Fruit fly (Drosophila melanogaster) whole organism, embryonic: ENCODE measurements around the gene peb.

Source experiments
- Asciz ChIP-seq: fragments of 200-800 bp; sonication (Bioruptor generic); optimal IDR thresholded peaks from 2 replicates; lab custom pipeline; 2017; ENCODE audit warnings: missing biosample characterization, mild to moderate bottlenecking, missing genetic modification characterization, missing genetic modification reagents
- CG10366 ChIP-seq: fragments of 200-800 bp; sonication (Bioruptor generic); IDR thresholded peaks from 2 replicates; pipeline ENCODE4 v1.3.6; 2022; ENCODE audit warnings: missing biosample characterization, missing genetic modification characterization
- CG10543 ChIP-seq: fragments of 200-800 bp; sonication (Bioruptor generic); optimal IDR thresholded peaks from 3 replicates; lab custom pipeline; 2017; ENCODE audit warnings: missing biosample characterization, mild to moderate bottlenecking, missing genetic modification characterization, moderate library complexity
- CG10565 ChIP-seq: fragments of 200-800 bp; sonication (Bioruptor generic); optimal IDR thresholded peaks from 3 replicates; lab custom pipeline; 2016; ENCODE audit warnings: missing biosample characterization, mild to moderate bottlenecking, missing genetic modification characterization
- CG10979 ChIP-seq: fragments of 200-800 bp; sonication (Bioruptor generic); optimal IDR thresholded peaks from 2 replicates; lab custom pipeline; 2018; ENCODE audit warnings: missing biosample characterization, mild to moderate bottlenecking, missing genetic modification characterization, moderate library complexity
- CG11247 ChIP-seq: fragments of 200-800 bp; sonication (Bioruptor generic); IDR thresholded peaks from 2 replicates; pipeline ENCODE4 v1.3.6; 2022; ENCODE audit warnings: missing biosample characterization, missing genetic modification characterization
- CG13424 ChIP-seq: fragments of 200-800 bp; sonication (Bioruptor generic); optimal IDR thresholded peaks from 2 replicates; lab custom pipeline; 2019; ENCODE audit warnings: missing biosample characterization, mild to moderate bottlenecking, missing genetic modification characterization, moderate library complexity
- CG14441 ChIP-seq: fragments of 200-800 bp; sonication (Bioruptor generic); IDR thresholded peaks from 2 replicates; pipeline ENCODE4 v1.3.6; 2022; ENCODE audit warnings: missing biosample characterization, missing genetic modification characterization
- CG14965 ChIP-seq: fragments of 200-800 bp; sonication (Bioruptor generic); optimal IDR thresholded peaks from 2 replicates; lab custom pipeline; 2016; ENCODE audit warnings: missing biosample characterization, missing genetic modification characterization, borderline replicate concordance
- CG15601 ChIP-seq: fragments of 200-800 bp; sonication (Bioruptor generic); optimal IDR thresholded peaks from 3 replicates; lab custom pipeline; 2019; ENCODE audit warnings: missing biosample characterization, mild to moderate bottlenecking, missing genetic modification characterization, moderate library complexity
- CG18476 ChIP-seq: fragments of 200-800 bp; sonication (Bioruptor generic); optimal IDR thresholded peaks from 2 replicates; lab custom pipeline; 2016; ENCODE audit warnings: missing biosample characterization, mild to moderate bottlenecking, missing genetic modification characterization
- CG4328 ChIP-seq: fragments of 200-800 bp; sonication (Bioruptor generic); optimal IDR thresholded peaks from 3 replicates; lab custom pipeline; 2017; ENCODE audit warnings: missing biosample characterization, missing genetic modification reagents, missing genetic modification characterization
- CG4360 ChIP-seq: fragments of 200-800 bp; sonication (Bioruptor generic); IDR thresholded peaks from 2 replicates; pipeline ENCODE4 v1.3.6; 2022; ENCODE audit warnings: missing biosample characterization, missing genetic modification characterization
- CG6175 ChIP-seq: fragments of 200-800 bp; sonication (Bioruptor generic); IDR thresholded peaks from 3 replicates; pipeline ENCODE4 v1.3.6; 2022; ENCODE audit warnings: missing biosample characterization, missing genetic modification characterization
- CG6791 ChIP-seq: fragments of 200-800 bp; sonication (Bioruptor generic); IDR thresholded peaks from 3 replicates; pipeline ENCODE4 v1.3.6; 2022; ENCODE audit warnings: missing biosample characterization, missing genetic modification characterization; ENCODE audit not compliant: partially characterized antibody
- CG7372 ChIP-seq: fragments of 200-800 bp; sonication (Bioruptor generic); IDR thresholded peaks from 2 replicates; pipeline ENCODE4 v1.3.6; 2022; ENCODE audit warnings: missing biosample characterization, missing genetic modification characterization
- CG8478 ChIP-seq: fragments of >200 bp; optimal IDR thresholded peaks from 2 replicates; lab custom pipeline; 2018
- Chrac-16 ChIP-seq: fragments of 200-800 bp; sonication (Bioruptor generic); optimal IDR thresholded peaks from 3 replicates; lab custom pipeline; 2016; ENCODE audit warnings: missing biosample characterization, missing genetic modification characterization
- Dp ChIP-seq: fragments of 200-800 bp; sonication (Bioruptor generic); optimal IDR thresholded peaks from 2 replicates; lab custom pipeline; 2018; ENCODE audit warnings: missing biosample characterization, mild to moderate bottlenecking, missing genetic modification characterization, moderate library complexity
- E2f2 ChIP-seq: fragments of 200-800 bp; sonication (Bioruptor generic); IDR thresholded peaks from 2 replicates; pipeline ENCODE4 v1.3.6; 2022; ENCODE audit warnings: missing biosample characterization, missing genetic modification characterization
- Gug ChIP-seq: fragments of 200-800 bp; sonication (Bioruptor generic); IDR thresholded peaks from 4 replicates; pipeline ENCODE4 v1.3.6; 2022; ENCODE audit warnings: missing biosample characterization, missing genetic modification characterization
- H2.0 ChIP-seq: fragments of 200-800 bp; sonication (Bioruptor generic); IDR thresholded peaks from 2 replicates; pipeline ENCODE4 v1.3.6; 2022; ENCODE audit warnings: missing biosample characterization, missing genetic modification characterization
- Hey ChIP-seq: fragments of 200-800 bp; sonication (Bioruptor generic); optimal IDR thresholded peaks from 3 replicates; lab custom pipeline; 2018; ENCODE audit warnings: missing biosample characterization, mild to moderate bottlenecking, missing genetic modification characterization
- Hr39 ChIP-seq: fragments of >200 bp; optimal IDR thresholded peaks from 2 replicates; lab custom pipeline; 2017
- Hr78 ChIP-seq, 2 experiments: fragments of 200-800 bp in 1 of 2; fragments of >200 bp in 1 of 2; sonication (Bioruptor generic) in 1 of 2; optimal IDR thresholded peaks; 2 replicates each; lab custom pipeline; 2017 to 2019; ENCODE audit warnings: missing biosample characterization in 2 of 2, missing genetic modification characterization in 2 of 2, mild to moderate bottlenecking in 1 of 2, moderate library complexity in 1 of 2
- Jarid2 ChIP-seq: fragments of 200-800 bp; sonication (Bioruptor generic); optimal IDR thresholded peaks from 3 replicates; lab custom pipeline; 2017; ENCODE audit warnings: mild to moderate bottlenecking, missing biosample characterization, missing genetic modification reagents, missing genetic modification characterization
- Neu2 ChIP-seq: fragments of 200-800 bp; sonication (Bioruptor generic); optimal IDR thresholded peaks from 3 replicates; lab custom pipeline; 2016; ENCODE audit warnings: missing biosample characterization, missing genetic modification characterization, borderline replicate concordance
- Opbp ChIP-seq: fragments of 200-800 bp; sonication (Bioruptor generic); IDR thresholded peaks from 3 replicates; pipeline ENCODE4 v1.3.6; 2022; ENCODE audit warnings: missing biosample characterization, missing genetic modification characterization; ENCODE audit not compliant: partially characterized antibody
- Trl ChIP-seq, 3 experiments: fragments of >200 bp in 2 of 3; fragments of 200-800 bp in 1 of 3; sonication (Bioruptor generic) in 1 of 3; optimal IDR thresholded peaks; 2 replicates in 1 of 3; 3 replicates in 2 of 3; lab custom pipeline; 2016 to 2017; ENCODE audit warnings: missing biosample characterization in 1 of 3, missing genetic modification characterization in 1 of 3
- ab ChIP-seq: fragments of 200-800 bp; sonication (Bioruptor generic); optimal IDR thresholded peaks from 2 replicates; lab custom pipeline; 2016; ENCODE audit warnings: missing biosample characterization, missing genetic modification characterization
- cas ChIP-seq: fragments of 200-800 bp; sonication (Bioruptor generic); IDR thresholded peaks from 2 replicates; pipeline ENCODE4 v1.3.6; 2022; ENCODE audit warnings: missing biosample characterization, missing genetic modification characterization
- chinmo ChIP-seq: fragments of 200-800 bp; sonication (Bioruptor generic); IDR thresholded peaks from 4 replicates; pipeline ENCODE4 v1.3.6; 2022; ENCODE audit warnings: missing biosample characterization, missing genetic modification characterization; ENCODE audit not compliant: partially characterized antibody
- croc ChIP-seq: fragments of 200-800 bp; sonication (Bioruptor generic); conservative IDR thresholded peaks from 3 replicates; pipeline ENCODE4 v1.3.6; 2022; ENCODE audit warnings: missing biosample characterization, missing genetic modification characterization
- emc ChIP-seq: fragments of 200-800 bp; sonication (Bioruptor generic); optimal IDR thresholded peaks from 2 replicates; lab custom pipeline; 2016; ENCODE audit warnings: missing biosample characterization, missing genetic modification characterization
- exex ChIP-seq: fragments of 200-800 bp; sonication (Bioruptor generic); optimal IDR thresholded peaks from 4 replicates; lab custom pipeline; 2018; ENCODE audit warnings: missing biosample characterization, mild to moderate bottlenecking, missing genetic modification characterization, moderate library complexity
- gce ChIP-seq: fragments of 200-800 bp; sonication (Bioruptor generic); IDR thresholded peaks from 3 replicates; pipeline ENCODE4 v1.3.6; 2022; ENCODE audit warnings: missing biosample characterization, missing genetic modification characterization
- gcm2 ChIP-seq: fragments of 200-800 bp; sonication (Bioruptor generic); optimal IDR thresholded peaks from 2 replicates; lab custom pipeline; 2016; ENCODE audit warnings: missing biosample characterization, missing genetic modification characterization
- grn ChIP-seq: fragments of 200-800 bp; sonication (Bioruptor generic); optimal IDR thresholded peaks from 3 replicates; lab custom pipeline; 2017; ENCODE audit warnings: missing biosample characterization, missing genetic modification characterization
- nerfin-1 ChIP-seq: fragments of 200-800 bp; sonication (Bioruptor generic); optimal IDR thresholded peaks from 3 replicates; lab custom pipeline; 2019; ENCODE audit warnings: missing biosample characterization, mild to moderate bottlenecking, missing genetic modification characterization, moderate library complexity
- oc ChIP-seq: fragments of 200-800 bp; sonication (Bioruptor generic); optimal IDR thresholded peaks from 2 replicates; lab custom pipeline; 2018; ENCODE audit warnings: missing biosample characterization, mild to moderate bottlenecking, missing genetic modification characterization, moderate library complexity
- odd ChIP-seq: fragments of 200-800 bp; sonication (Bioruptor generic); optimal IDR thresholded peaks from 2 replicates; lab custom pipeline; 2017; ENCODE audit warnings: missing biosample characterization, mild to moderate bottlenecking, missing genetic modification characterization
- scrt ChIP-seq: fragments of 200-800 bp; sonication (Bioruptor generic); optimal IDR thresholded peaks from 2 replicates; lab custom pipeline; 2018; ENCODE audit warnings: missing biosample characterization, mild to moderate bottlenecking, missing genetic modification characterization, moderate library complexity
- sens ChIP-seq: fragments of 200-800 bp; sonication (Bioruptor generic); peaks from one replicate; lab custom pipeline; 2016; ENCODE audit warnings: missing biosample characterization, missing genetic modification characterization
- so ChIP-seq: fragments of 200-800 bp; sonication (Bioruptor generic); IDR thresholded peaks from 3 replicates; pipeline ENCODE4 v1.3.6; 2022; ENCODE audit warnings: missing biosample characterization, missing genetic modification characterization
- sob ChIP-seq: fragments of 200-800 bp; sonication (Bioruptor generic); IDR thresholded peaks from 2 replicates; pipeline ENCODE4 v1.3.6; 2022; ENCODE audit warnings: missing biosample characterization, missing genetic modification characterization
- tna ChIP-seq: fragments of 200-800 bp; sonication (Bioruptor generic); IDR thresholded peaks from 2 replicates; pipeline ENCODE4 v1.3.6; 2022; ENCODE audit warnings: missing biosample characterization, missing genetic modification characterization; ENCODE audit not compliant: partially characterized antibody
- trem ChIP-seq: fragments of 200-800 bp; optimal IDR thresholded peaks from 3 replicates; lab custom pipeline; 2019; ENCODE audit warnings: missing biosample characterization, mild to moderate bottlenecking, missing genetic modification characterization, moderate library complexity
- twi ChIP-seq: fragments of 200-800 bp; optimal IDR thresholded peaks from 2 replicates; lab custom pipeline; 2019; ENCODE audit warnings: missing biosample characterization, mild to moderate bottlenecking, missing genetic modification characterization, moderate library complexity
- zen ChIP-seq: fragments of 200-800 bp; sonication (Bioruptor generic); optimal IDR thresholded peaks from 3 replicates; lab custom pipeline; 2018; ENCODE audit warnings: missing biosample characterization, mild to moderate bottlenecking, missing genetic modification characterization, moderate library complexity

Gene peb

dm6 chrX:4589951-4590771 is 27.2 kb upstream of the peb start (continued):
- TF ChIP-seq CG6175 (GFP tag; lab: Robert Waterston, UW) = peak; percentile 82
- peak; percentile 81 for TF ChIP-seq CG13424
- peak; percentile 10 for TF ChIP-seq grn (GFP tag; lab: Kevin White, UChicago)
- TF ChIP-seq CG10366 = peak; percentile 93
- no peak for TF ChIP-seq CG10565
- TF ChIP-seq trem (tag; lab: Kevin White, UChicago) = peak; percentile 15
- peak; percentile 63 for TF ChIP-seq scrt
- TF ChIP-seq Hey = peak; percentile 50
- no peak for TF ChIP-seq CG10543 (GFP tag; lab: Kevin White, UChicago)
- TF ChIP-seq emc (GFP tag; lab: Kevin White, UChicago) = no peak
- no peak for TF ChIP-seq exex (tag; lab: Kevin White, UChicago)
- no peak for TF ChIP-seq tna
- peak; percentile 56; the same call in 1 of the 2 replicates for TF ChIP-seq CG4360
- no peak for TF ChIP-seq gcm2 (GFP tag; lab: Kevin White, UChicago)
- no peak for TF ChIP-seq CG14965
- TF ChIP-seq CG6791 (GFP tag; lab: Robert Waterston, UW) = no peak
- no peak for TF ChIP-seq Hr39 (lab: Kevin White, UChicago)
- TF ChIP-seq Neu2 (GFP tag; lab: Kevin White, UChicago) = no peak
- peak; percentile 89 for TF ChIP-seq croc (GFP tag; lab: Robert Waterston, UW)
- TF ChIP-seq CG7372 (GFP tag; lab: Robert Waterston, UW) = peak; percentile 84
- TF ChIP-seq Chrac-16 (GFP tag; lab: Kevin White, UChicago) = peak; percentile 89
- TF ChIP-seq CG18476 (GFP tag; lab: Kevin White, UChicago) = no peak
- peak; percentile 62 for TF ChIP-seq CG15601 (tag; lab: Kevin White, UChicago)
- TF ChIP-seq Opbp (GFP tag; lab: Robert Waterston, UW) = no peak
- peak; percentile 73; the same call in 1 of the 4 replicates for TF ChIP-seq chinmo
- TF ChIP-seq so (GFP tag; lab: Robert Waterston, UW) = peak; percentile 85
- peak; percentile 64 for TF ChIP-seq E2f2
- TF ChIP-seq H2.0 (GFP tag; lab: Robert Waterston, UW) = peak; percentile 95
- TF ChIP-seq Asciz = peak; percentile 48
- peak; percentile 86 for TF ChIP-seq sob (GFP tag; lab: Robert Waterston, UW)
- peak; percentile 66 for TF ChIP-seq twi (tag; lab: Kevin White, UChicago)
- peak; percentile 79 for TF ChIP-seq CG10979 (tag; lab: Kevin White, UChicago)
- peak; percentile 67 for TF ChIP-seq CG8478
- TF ChIP-seq CG14441 = peak; percentile 92
- peak; percentile 11 to 18 for TF ChIP-seq Trl (optimal IDR thresholded peaks at IDR 0.05; lab: Kevin White, UChicago)
- TF ChIP-seq Trl (GFP tag; optimal IDR thresholded peaks at IDR 0.05; lab: Kevin White, UChicago) = peak; percentile 49
- peak; percentile 50 for TF ChIP-seq zen (tag; lab: Kevin White, UChicago)
- peak; percentile 33 for TF ChIP-seq odd (GFP tag; lab: Kevin White, UChicago)
- TF ChIP-seq Dp (GFP tag; lab: Kevin White, UChicago) = no peak
- peak; percentile 51 for TF ChIP-seq nerfin-1 (tag; lab: Kevin White, UChicago)
- TF ChIP-seq ab (GFP tag; lab: Kevin White, UChicago) = peak; percentile 29
- peak; percentile 97 for TF ChIP-seq Gug (GFP tag; lab: Robert Waterston, UW)
- peak; percentile 81 for TF ChIP-seq oc (tag; lab: Kevin White, UChicago)
- TF ChIP-seq cas = peak; percentile 47; the same call in 1 of the 2 replicates
- no peak for TF ChIP-seq CG4328 (GFP tag; lab: Kevin White, UChicago)
- TF ChIP-seq Hr78 (GFP tag; optimal IDR thresholded peaks at IDR 0.05; lab: Kevin White, UChicago) = no peak
- peak; percentile 72 for TF ChIP-seq Jarid2
- peak; percentile 89 for TF ChIP-seq sens (GFP tag; lab: Kevin White, UChicago)
- TF ChIP-seq CG11247 (GFP tag; lab: Robert Waterston, UW) = peak; percentile 87
- TF ChIP-seq gce = peak; percentile 88
